Worm (Caenorhabditis elegans) whole organism, midembryonic: Measurements from ENCODE around the gene Y54G11A.14.

ENCODE experiments used
- T22C8.4 ChIP-seq: fragments of 200-800 bp; sonication (Bioruptor generic); IDR thresholded peaks from 2 replicates; pipeline ENCODE4 v1.3.6; 2022; ENCODE audit warnings: missing genetic modification characterization, missing compliant biosample characterization
- cog-1 ChIP-seq: sonication (generic microtip); optimal IDR thresholded peaks from 2 replicates; lab custom pipeline; 2016; ENCODE audit warnings: missing genetic modification characterization, missing compliant biosample characterization
- flt-1 ChIP-seq: fragments of 200-800 bp; sonication (Bioruptor generic); IDR thresholded peaks from 2 replicates; pipeline ENCODE4 v1.3.6; 2022; ENCODE audit warnings: missing genetic modification characterization, missing compliant biosample characterization
- klf-2 ChIP-seq: fragments of 200-800 bp; sonication (Bioruptor generic); conservative IDR thresholded peaks from 2 replicates; pipeline ENCODE4 v1.3.6; 2022; ENCODE audit warnings: missing genetic modification reagents, missing genetic modification characterization, missing compliant biosample characterization
- med-1 ChIP-seq: sonication (generic microtip); optimal IDR thresholded peaks from 2 replicates; lab custom pipeline; 2017; ENCODE audit warnings: missing genetic modification characterization, mild to moderate bottlenecking, missing compliant biosample characterization, antibody characterized with exemption, missing genetic modification reagents; ENCODE audit not compliant: insufficient read depth
- ref-1 ChIP-seq: fragments of 200-800 bp; sonication (Bioruptor generic); conservative IDR thresholded peaks from 2 replicates; pipeline ENCODE4 v1.3.6; 2022; ENCODE audit warnings: missing genetic modification reagents, missing genetic modification characterization, missing compliant biosample characterization
- tab-1 ChIP-seq: fragments of 200-800 bp; sonication (Bioruptor generic); IDR thresholded peaks from 2 replicates; pipeline ENCODE4 v1.3.6; 2022; ENCODE audit warnings: missing genetic modification characterization, missing compliant biosample characterization
- ztf-23 ChIP-seq: fragments of 200-800 bp; sonication (Bioruptor generic); IDR thresholded peaks from 2 replicates; pipeline ENCODE4 v1.3.6; 2022; ENCODE audit warnings: missing genetic modification reagents, missing genetic modification characterization, missing compliant biosample characterization
- ztf-29 ChIP-seq: fragments of 200-800 bp; sonication (Bioruptor generic); IDR thresholded peaks from 2 replicates; pipeline ENCODE4 v1.3.6; 2022; ENCODE audit warnings: missing genetic modification reagents, missing genetic modification characterization, missing compliant biosample characterization

Y54G11A.14 gene

DNA sequence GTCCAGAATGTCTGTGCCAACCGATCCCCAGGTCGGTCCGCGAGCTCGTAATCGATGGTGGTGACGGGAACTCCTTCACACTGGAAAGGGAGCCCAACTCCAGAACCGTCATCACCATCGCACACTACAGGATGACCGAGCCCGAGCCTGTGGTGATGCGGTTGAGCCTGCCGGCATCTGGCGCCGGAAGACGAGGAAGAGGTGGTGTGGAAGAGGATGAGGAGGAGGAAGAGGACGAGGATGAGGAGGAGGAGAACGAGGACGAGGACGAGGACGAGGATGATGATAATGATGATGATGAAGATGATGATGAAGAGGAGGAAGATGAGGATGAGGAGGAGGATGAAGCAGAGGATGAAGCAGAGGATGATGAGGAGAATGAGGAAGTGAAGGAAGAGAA lies at the start of gene Y54G11A.14:
Gene Y54G11A.14 (plus strand): TSS at position 132 of the 400 bp plus-strand sequence.
- TF ChIP-seq klf-2 (GFP tag; lab: Robert Waterston, UW) (no peak), tab-1 (GFP tag; lab: Robert Waterston, UW) (no peak), ztf-23 (GFP tag; lab: Robert Waterston, UW) (no peak), flt-1 (GFP tag; lab: Robert Waterston, UW) (no peak), ref-1 (GFP tag; lab: Robert Waterston, UW) (no peak), ztf-29 (no peak), med-1 (no peak), cog-1 (tag; lab: Kevin White, UChicago) (no peak), T22C8.4 (GFP tag; lab: Robert Waterston, UW) (no peak)

DNA sequence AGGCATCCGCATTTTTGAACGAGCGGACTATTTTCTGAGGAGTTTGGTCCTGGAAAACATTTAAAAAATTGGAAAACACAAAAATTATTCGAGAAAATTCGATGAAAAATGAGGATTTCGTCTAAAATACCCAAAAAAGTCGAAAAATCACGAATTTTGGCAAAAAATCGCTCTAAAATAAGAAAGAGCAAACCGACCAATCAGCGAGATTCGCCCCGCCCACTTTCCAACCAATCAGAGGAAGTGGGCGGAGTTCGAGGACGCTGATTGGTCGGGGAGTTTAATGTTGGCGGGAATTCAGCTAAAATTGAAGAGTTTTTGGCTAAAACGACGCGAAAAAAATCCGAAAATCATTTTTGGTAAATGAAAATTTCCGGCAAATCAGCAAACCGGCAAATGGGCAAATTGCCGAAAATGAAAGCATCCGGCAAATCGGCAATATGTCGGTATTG lies 48.8 kb upstream of the Y54G11A.14 start, which contains the start of gene Y54G11A.1:
Gene Y54G11A.1 (minus strand): TSS at position 51 of the 452 bp plus-strand sequence.
- TF ChIP-seq ztf-23 (GFP tag; lab: Robert Waterston, UW) (no peak), tab-1 (GFP tag; lab: Robert Waterston, UW) (no peak), flt-1 (GFP tag; lab: Robert Waterston, UW) (no peak), klf-2 (GFP tag; lab: Robert Waterston, UW) (no peak), ztf-29 (no peak), ref-1 (GFP tag; lab: Robert Waterston, UW) (no peak)

DNA sequence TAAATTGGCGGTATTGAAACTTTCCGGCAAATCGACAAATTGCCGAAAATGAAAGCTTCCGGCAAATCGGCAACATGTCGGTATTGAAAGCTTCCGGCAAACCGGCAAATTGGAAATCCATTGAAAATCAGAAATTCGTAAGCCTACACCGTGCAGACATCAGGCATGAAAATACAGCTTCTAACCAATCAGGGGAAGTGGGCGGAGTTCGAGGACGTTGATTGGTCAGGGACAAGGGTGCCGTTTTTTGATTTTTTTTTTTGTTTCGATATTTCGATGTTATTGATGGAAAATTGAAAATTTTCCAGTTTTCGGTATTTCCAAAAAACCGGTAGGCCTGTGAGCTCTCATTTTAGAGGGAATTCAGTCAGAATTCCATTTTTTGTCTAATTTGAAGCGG lies 48.1 kb upstream of the Y54G11A.14 start:
- TF ChIP-seq ztf-23 (GFP tag; lab: Robert Waterston, UW) (no peak), tab-1 (GFP tag; lab: Robert Waterston, UW) (no peak), flt-1 (GFP tag; lab: Robert Waterston, UW) (no peak), cog-1 (tag; lab: Kevin White, UChicago) (no peak)

DNA sequence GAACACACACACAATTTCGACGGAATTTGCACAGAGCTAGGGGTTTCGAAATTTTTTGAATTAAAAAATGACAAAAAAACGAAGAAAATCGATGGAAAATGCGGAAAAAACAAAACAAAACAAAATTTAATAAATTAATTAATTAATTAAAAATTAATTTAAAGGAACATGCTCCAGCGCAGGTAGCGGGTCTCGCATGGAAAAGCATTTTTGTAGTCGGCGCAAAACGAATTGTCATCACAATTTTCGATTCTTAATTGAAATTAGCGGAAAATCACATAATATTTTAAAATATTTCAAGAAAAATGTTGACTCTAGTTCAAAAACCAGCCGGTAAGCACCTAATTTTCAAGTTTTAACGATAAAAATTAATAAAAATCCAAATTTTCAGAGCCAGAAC lies 41.5 kb upstream of the Y54G11A.14 start, which contains the start of gene Y54G11A.3:
Gene Y54G11A.3 (plus strand): TSS at position 213 of the 400 bp plus-strand sequence.
- TF ChIP-seq cog-1 (tag; lab: Kevin White, UChicago) = no peak
- no peak for TF ChIP-seq ztf-23 (GFP tag; lab: Robert Waterston, UW)
- TF ChIP-seq tab-1 (GFP tag; lab: Robert Waterston, UW) = no peak
- TF ChIP-seq ref-1 (GFP tag; lab: Robert Waterston, UW) = no peak
- no peak for TF ChIP-seq T22C8.4 (GFP tag; lab: Robert Waterston, UW)

DNA sequence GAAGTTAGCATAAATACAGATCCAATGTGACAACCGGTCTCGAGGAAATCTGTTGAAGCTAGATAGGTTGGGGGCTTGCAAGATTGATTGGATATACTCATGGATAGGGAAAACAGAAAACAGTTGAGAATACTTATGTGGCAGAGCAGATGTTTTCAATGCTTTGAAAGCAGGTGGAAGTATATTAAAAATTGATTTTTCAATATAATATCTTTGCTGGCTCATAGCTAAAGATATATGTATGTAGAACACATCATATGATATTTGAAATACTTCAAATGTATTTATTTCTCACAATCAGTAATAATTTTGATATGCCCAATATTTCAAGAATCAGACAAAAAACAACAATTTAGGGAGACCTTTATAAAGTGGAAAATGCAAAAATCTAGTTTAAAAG lies 30.7 kb upstream of the Y54G11A.14 start, which contains the start of gene srh-41:
Gene srh-41 (minus strand): TSS at position 101 of the 400 bp plus-strand sequence.
- no peak for TF ChIP-seq tab-1 (GFP tag; lab: Robert Waterston, UW)
- TF ChIP-seq ref-1 (GFP tag; lab: Robert Waterston, UW) = no peak
- no peak for TF ChIP-seq ztf-29
- no peak for TF ChIP-seq flt-1 (GFP tag; lab: Robert Waterston, UW)
- no peak for TF ChIP-seq klf-2 (GFP tag; lab: Robert Waterston, UW)

DNA sequence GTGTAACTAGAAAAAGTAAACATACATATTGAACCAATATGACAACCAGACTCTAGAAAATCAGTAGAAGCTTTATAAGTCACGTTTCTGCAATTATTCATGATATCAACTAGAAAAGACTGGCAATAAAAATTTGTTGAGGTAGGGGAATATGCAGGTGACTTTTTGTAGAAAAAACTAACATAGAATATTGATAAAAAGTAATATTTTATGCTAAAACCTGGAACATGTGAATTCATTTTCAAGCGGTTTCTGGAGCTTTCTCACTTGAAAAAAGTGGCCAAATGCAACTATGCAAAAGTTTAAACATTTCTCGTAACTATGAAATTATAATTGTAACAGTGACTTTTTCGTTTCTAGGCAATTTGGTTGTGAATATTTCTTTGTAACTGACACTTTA lies 29.0 kb upstream of the Y54G11A.14 start, which contains the start of gene srh-42:
Gene srh-42 (minus strand): TSS at position 101 of the 400 bp plus-strand sequence.
- no peak for TF ChIP-seq med-1
- TF ChIP-seq flt-1 (GFP tag; lab: Robert Waterston, UW) = no peak
- TF ChIP-seq cog-1 (tag; lab: Kevin White, UChicago) = no peak
- no peak for TF ChIP-seq T22C8.4 (GFP tag; lab: Robert Waterston, UW)
- no peak for TF ChIP-seq ref-1 (GFP tag; lab: Robert Waterston, UW)
- no peak for TF ChIP-seq tab-1 (GFP tag; lab: Robert Waterston, UW)
- TF ChIP-seq ztf-23 (GFP tag; lab: Robert Waterston, UW) = no peak
- TF ChIP-seq klf-2 (GFP tag; lab: Robert Waterston, UW) = no peak
- TF ChIP-seq ztf-29 = no peak

DNA sequence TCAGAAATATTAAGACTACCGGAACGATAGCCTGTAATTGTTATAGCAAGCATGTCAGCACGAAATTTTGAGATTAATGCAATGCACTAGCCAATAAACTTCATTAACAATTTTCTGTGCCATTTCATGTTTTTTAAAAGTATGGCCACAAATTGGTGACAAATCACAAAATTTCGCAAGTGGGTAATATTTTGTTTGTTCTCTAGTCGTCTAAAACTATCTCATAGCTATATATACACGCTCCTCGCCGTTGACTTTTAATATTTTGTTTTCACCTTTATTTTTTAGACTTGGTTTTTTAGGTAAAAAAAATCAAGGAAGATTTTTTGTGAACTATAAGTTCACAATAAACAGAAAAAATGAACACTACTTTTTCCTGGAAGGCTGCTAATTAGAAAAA lies 27.1 kb upstream of the Y54G11A.14 start:
- TF ChIP-seq ztf-29 (no peak), flt-1 (GFP tag; lab: Robert Waterston, UW) (no peak), tab-1 (GFP tag; lab: Robert Waterston, UW) (no peak), ref-1 (GFP tag; lab: Robert Waterston, UW) (no peak), ztf-23 (GFP tag; lab: Robert Waterston, UW) (no peak), med-1 (no peak), cog-1 (tag; lab: Kevin White, UChicago) (no peak)

DNA sequence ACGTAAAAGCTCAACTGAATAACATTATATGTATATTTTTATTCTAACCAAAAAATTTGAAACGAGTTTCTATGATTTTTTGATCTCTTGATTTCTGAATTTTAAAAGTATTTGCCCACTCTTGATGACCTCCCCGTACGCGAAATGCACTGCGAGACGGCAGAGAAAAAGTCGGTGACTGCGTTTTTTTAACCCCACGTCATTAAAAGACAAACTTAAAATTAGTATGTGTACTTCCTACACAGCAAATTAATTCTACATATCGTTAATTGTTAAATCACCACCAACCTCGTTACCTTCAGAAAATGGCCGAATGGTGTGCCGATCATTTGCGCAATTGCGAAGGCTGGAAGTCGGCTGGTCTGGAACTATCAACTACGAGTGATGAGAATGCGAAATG lies 25.4 kb upstream of the Y54G11A.14 start, which contains the start of gene Y54G11A.4:
Gene Y54G11A.4 (plus strand): TSS at position 301 of the 400 bp plus-strand sequence.
- no peak for TF ChIP-seq ref-1 (GFP tag; lab: Robert Waterston, UW)
- no peak for TF ChIP-seq T22C8.4 (GFP tag; lab: Robert Waterston, UW)
- no peak for TF ChIP-seq med-1
- TF ChIP-seq ztf-23 (GFP tag; lab: Robert Waterston, UW) = no peak
- no peak for TF ChIP-seq ztf-29
- no peak for TF ChIP-seq klf-2 (GFP tag; lab: Robert Waterston, UW)
- no peak for TF ChIP-seq cog-1 (tag; lab: Kevin White, UChicago)
- no peak for TF ChIP-seq flt-1 (GFP tag; lab: Robert Waterston, UW)
- TF ChIP-seq tab-1 (GFP tag; lab: Robert Waterston, UW) = no peak

DNA sequence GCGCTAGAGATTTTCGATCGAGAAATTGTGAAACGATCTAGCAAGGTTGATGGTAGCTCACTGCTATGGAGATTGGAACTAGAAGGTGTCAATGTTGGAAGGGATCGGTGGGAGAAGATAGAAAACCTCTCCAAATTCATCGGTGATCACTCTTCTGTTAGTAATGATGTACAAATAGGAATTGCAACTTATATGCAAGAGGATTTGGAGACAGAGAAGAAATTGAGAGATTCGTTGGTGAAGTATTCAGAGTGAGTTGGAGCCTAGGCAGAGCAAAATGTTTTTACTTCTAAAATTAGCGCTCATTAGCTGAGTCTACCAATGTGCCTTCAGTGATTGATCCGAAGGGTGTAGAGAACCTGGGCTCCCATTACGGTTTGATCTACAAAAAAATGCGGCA lies 23.6 kb upstream of the Y54G11A.14 start:
- TF ChIP-seq flt-1 (GFP tag; lab: Robert Waterston, UW) = no peak
- no peak for TF ChIP-seq ref-1 (GFP tag; lab: Robert Waterston, UW)
- no peak for TF ChIP-seq cog-1 (tag; lab: Kevin White, UChicago)
- TF ChIP-seq T22C8.4 (GFP tag; lab: Robert Waterston, UW) = no peak
- no peak for TF ChIP-seq ztf-29
- TF ChIP-seq tab-1 (GFP tag; lab: Robert Waterston, UW) = no peak
- TF ChIP-seq ztf-23 (GFP tag; lab: Robert Waterston, UW) = no peak
- no peak for TF ChIP-seq med-1
- no peak for TF ChIP-seq klf-2 (GFP tag; lab: Robert Waterston, UW)

DNA sequence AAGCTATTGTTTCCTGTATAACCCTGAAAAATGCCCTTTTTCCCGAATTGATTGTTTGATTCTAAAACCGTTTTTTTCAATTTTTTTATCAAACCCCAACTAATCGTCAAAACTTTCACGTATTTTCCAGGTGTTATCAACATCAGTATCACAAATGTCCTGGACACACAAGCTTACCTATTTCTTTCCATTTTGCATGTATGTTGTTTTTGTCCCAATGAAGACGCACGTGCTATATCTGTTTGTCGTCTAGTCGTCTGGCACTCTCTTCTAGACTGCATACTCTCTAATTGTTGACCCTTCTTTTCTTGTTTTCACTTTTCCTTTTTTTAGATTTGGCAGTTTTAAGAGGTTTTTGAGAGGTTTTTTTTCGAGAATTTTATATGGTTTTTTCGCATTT lies 21.6 kb upstream of the Y54G11A.14 start:
- TF ChIP-seq T22C8.4 (GFP tag; lab: Robert Waterston, UW) (no peak), ztf-29 (no peak), tab-1 (GFP tag; lab: Robert Waterston, UW) (no peak), klf-2 (GFP tag; lab: Robert Waterston, UW) (no peak), cog-1 (tag; lab: Kevin White, UChicago) (no peak), flt-1 (GFP tag; lab: Robert Waterston, UW) (no peak), ref-1 (GFP tag; lab: Robert Waterston, UW) (no peak), med-1 (no peak), ztf-23 (GFP tag; lab: Robert Waterston, UW) (no peak)
